Worm (Caenorhabditis elegans) whole organism, midembryonic: ENCODE data around the gene Y58A7A.4.

ENCODE experiments used
- T22C8.4 ChIP-seq: fragments of 200-800 bp; sonication (Bioruptor generic); IDR thresholded peaks from 2 replicates; pipeline ENCODE4 v1.3.6; 2022; ENCODE audit warnings: missing genetic modification characterization, missing compliant biosample characterization
- cog-1 ChIP-seq: sonication (generic microtip); optimal IDR thresholded peaks from 2 replicates; lab custom pipeline; 2016; ENCODE audit warnings: missing genetic modification characterization, missing compliant biosample characterization
- flt-1 ChIP-seq: fragments of 200-800 bp; sonication (Bioruptor generic); IDR thresholded peaks from 2 replicates; pipeline ENCODE4 v1.3.6; 2022; ENCODE audit warnings: missing genetic modification characterization, missing compliant biosample characterization
- klf-2 ChIP-seq: fragments of 200-800 bp; sonication (Bioruptor generic); conservative IDR thresholded peaks from 2 replicates; pipeline ENCODE4 v1.3.6; 2022; ENCODE audit warnings: missing genetic modification reagents, missing genetic modification characterization, missing compliant biosample characterization
- med-1 ChIP-seq: sonication (generic microtip); optimal IDR thresholded peaks from 2 replicates; lab custom pipeline; 2017; ENCODE audit warnings: missing genetic modification characterization, mild to moderate bottlenecking, missing compliant biosample characterization, antibody characterized with exemption, missing genetic modification reagents; ENCODE audit not compliant: insufficient read depth
- ref-1 ChIP-seq: fragments of 200-800 bp; sonication (Bioruptor generic); conservative IDR thresholded peaks from 2 replicates; pipeline ENCODE4 v1.3.6; 2022; ENCODE audit warnings: missing genetic modification reagents, missing genetic modification characterization, missing compliant biosample characterization
- tab-1 ChIP-seq: fragments of 200-800 bp; sonication (Bioruptor generic); IDR thresholded peaks from 2 replicates; pipeline ENCODE4 v1.3.6; 2022; ENCODE audit warnings: missing genetic modification characterization, missing compliant biosample characterization
- ztf-23 ChIP-seq: fragments of 200-800 bp; sonication (Bioruptor generic); IDR thresholded peaks from 2 replicates; pipeline ENCODE4 v1.3.6; 2022; ENCODE audit warnings: missing genetic modification reagents, missing genetic modification characterization, missing compliant biosample characterization
- ztf-29 ChIP-seq: fragments of 200-800 bp; sonication (Bioruptor generic); IDR thresholded peaks from 2 replicates; pipeline ENCODE4 v1.3.6; 2022; ENCODE audit warnings: missing genetic modification reagents, missing genetic modification characterization, missing compliant biosample characterization

Gene Y58A7A.4

DNA sequence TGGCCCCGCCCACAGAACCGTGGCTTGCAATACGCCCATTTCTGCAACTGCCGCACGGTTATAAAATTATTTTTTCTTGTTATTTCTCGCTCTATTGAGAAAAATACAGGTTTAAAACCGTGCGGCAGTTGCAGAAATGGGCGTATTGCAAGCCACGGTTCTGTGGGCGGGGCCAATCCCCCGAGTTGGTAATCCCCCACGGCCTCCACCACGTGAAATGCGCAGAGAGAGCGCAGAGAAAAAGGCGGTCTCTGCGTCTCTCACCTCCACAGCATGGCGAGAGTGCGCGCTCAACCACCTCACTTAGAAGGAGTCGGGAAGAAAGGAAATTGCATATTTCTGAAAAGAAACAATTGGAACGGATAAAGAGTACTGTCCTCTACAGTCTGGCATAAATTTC is 37.6 kb downstream of the Y58A7A.4 start:
- peak; percentile 78 for TF ChIP-seq ztf-23 (GFP tag; lab: Robert Waterston, UW)
- TF ChIP-seq flt-1 (GFP tag; lab: Robert Waterston, UW) = peak; percentile 80
- peak; percentile 72 for TF ChIP-seq klf-2 (GFP tag; lab: Robert Waterston, UW)
- 0 out of 2 replicates have a peak, but pooled peaks have one; percentile 49 for TF ChIP-seq tab-1 (GFP tag; lab: Robert Waterston, UW)

DNA sequence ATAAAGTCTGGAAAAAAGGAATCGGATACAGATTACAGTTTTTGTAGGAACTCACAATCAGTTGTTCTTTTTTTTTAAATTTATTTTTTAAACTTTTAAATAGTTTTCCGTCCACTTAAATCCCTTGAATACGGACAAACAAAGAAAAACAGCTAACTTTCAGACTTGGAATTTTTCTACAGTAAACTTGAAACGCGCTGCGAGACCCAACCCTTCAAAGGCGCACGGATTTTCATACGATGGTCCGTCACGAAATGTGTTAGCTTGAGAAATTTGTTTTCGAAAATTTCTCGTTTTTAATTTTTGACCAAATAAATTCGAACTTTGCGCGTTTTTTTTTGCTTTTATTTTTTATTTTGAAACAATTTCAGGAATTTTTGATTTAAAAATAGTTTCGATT is 38.2 kb downstream of the Y58A7A.4 start:
- TF ChIP-seq flt-1 (GFP tag; lab: Robert Waterston, UW) (no peak), cog-1 (tag; lab: Kevin White, UChicago) (no peak), T22C8.4 (GFP tag; lab: Robert Waterston, UW) (no peak), med-1 (no peak), ztf-23 (GFP tag; lab: Robert Waterston, UW) (no peak), klf-2 (GFP tag; lab: Robert Waterston, UW) (no peak), ref-1 (no peak), ztf-29 (GFP tag; lab: Robert Waterston, UW) (no peak), tab-1 (GFP tag; lab: Robert Waterston, UW) (no peak)

DNA sequence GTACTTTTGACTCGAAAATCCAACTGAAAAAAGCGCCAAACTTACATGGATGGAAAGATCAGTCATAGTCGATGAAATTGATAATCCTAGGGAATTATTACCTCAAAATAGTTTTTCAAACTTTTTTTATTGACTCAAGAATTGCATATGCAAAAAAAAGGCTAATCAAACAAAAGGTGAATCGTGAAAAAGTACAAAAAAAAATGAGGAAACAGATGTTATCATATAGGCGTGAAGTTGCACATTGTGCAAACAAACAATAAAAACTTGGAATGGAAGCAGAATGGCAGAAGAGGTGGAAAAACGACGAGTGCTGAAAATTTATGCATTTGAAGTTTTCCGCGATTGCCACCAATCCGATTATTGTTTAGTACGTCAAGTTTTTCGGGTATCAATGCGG is 38.7 kb downstream of the Y58A7A.4 start, which contains the start of gene exc-14:
Gene exc-14 (minus strand): TSS at position 101 of the 400 bp plus-strand sequence.
- TF ChIP-seq klf-2 (GFP tag; lab: Robert Waterston, UW) (no peak), tab-1 (GFP tag; lab: Robert Waterston, UW) (no peak), flt-1 (GFP tag; lab: Robert Waterston, UW) (no peak), cog-1 (tag; lab: Kevin White, UChicago) (no peak), T22C8.4 (GFP tag; lab: Robert Waterston, UW) (no peak), ztf-23 (GFP tag; lab: Robert Waterston, UW) (no peak), ztf-29 (GFP tag; lab: Robert Waterston, UW) (no peak), ref-1 (no peak), med-1 (no peak)

DNA sequence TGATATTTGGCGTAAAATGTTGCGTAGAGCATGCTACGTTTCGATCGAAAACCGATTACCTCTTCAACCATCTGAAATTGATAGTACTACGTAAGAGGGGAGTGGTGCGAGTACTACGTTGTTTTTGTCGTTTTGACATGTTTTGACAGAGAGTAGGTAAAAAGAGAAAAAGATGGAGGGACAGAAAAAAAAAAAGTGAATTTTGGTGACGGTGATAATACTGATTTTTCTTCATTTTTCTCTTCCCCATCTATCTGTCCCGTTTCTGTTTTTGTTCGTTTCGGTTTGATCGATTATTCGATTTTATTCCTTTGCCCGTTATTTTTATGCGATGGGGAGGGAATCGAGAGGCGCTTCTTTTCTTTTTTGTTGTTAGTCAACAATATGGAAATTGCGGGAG is 43.9 kb downstream of the Y58A7A.4 start, which contains the start of gene K11D12.8:
Gene K11D12.8 (minus strand): TSS at position 77 of the 400 bp plus-strand sequence.
- TF ChIP-seq klf-2 (GFP tag; lab: Robert Waterston, UW) (no peak), ztf-29 (GFP tag; lab: Robert Waterston, UW) (no peak), flt-1 (GFP tag; lab: Robert Waterston, UW) (no peak), tab-1 (GFP tag; lab: Robert Waterston, UW) (no peak), cog-1 (tag; lab: Kevin White, UChicago) (no peak), ref-1 (no peak)

DNA sequence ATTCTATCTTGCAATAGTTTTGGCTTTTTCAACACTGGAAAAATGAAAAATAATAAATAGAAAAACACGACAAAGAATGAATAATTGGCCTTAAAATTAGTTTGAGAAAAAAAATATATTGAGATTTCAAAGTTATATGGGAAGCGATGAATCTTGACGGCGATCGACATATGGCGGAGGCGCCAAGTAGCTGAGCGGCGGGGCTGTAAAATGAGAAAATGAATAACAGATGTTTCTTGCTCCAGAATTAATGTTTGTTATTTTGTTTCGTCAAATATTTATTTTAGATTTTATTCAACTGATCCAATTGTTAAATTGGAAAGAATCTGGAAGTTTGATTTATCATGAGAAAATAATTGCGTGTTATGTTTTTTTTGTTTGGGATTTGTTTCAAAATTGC is 45.2 kb downstream of the Y58A7A.4 start, which contains the start of gene K11D12.11:
Gene K11D12.11 (minus strand): TSS at position 42 of the 400 bp plus-strand sequence.
- TF ChIP-seq flt-1 (GFP tag; lab: Robert Waterston, UW) (no peak), med-1 (no peak), klf-2 (GFP tag; lab: Robert Waterston, UW) (no peak), T22C8.4 (GFP tag; lab: Robert Waterston, UW) (no peak), tab-1 (GFP tag; lab: Robert Waterston, UW) (no peak), ref-1 (no peak), ztf-29 (GFP tag; lab: Robert Waterston, UW) (no peak), cog-1 (tag; lab: Kevin White, UChicago) (no peak), ztf-23 (GFP tag; lab: Robert Waterston, UW) (no peak)

DNA sequence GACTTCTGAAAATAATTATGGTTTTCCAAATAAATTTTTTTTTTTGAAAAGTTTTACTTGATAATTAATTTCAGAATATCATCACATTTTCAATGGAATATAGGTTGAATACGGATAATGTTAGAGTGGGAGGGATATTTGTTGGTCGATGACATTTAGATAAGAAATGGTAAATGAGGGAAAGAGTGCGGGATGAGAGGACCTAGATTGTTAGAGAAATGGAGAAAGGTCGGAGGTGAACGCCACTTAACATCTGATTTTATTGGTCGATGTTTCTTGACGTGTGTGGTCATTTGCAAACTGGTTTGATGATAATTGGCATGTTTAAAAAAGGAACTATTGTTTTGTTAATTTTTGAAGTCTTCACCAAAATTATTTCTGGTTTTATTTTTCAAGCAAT is 46.4 kb downstream of the Y58A7A.4 start:
- no peak for TF ChIP-seq ztf-29 (GFP tag; lab: Robert Waterston, UW)
- no peak for TF ChIP-seq med-1
- TF ChIP-seq ref-1 = no peak
- TF ChIP-seq flt-1 (GFP tag; lab: Robert Waterston, UW) = no peak
- TF ChIP-seq ztf-23 (GFP tag; lab: Robert Waterston, UW) = no peak
- TF ChIP-seq klf-2 (GFP tag; lab: Robert Waterston, UW) = no peak
- TF ChIP-seq T22C8.4 (GFP tag; lab: Robert Waterston, UW) = no peak
- no peak for TF ChIP-seq tab-1 (GFP tag; lab: Robert Waterston, UW)
- TF ChIP-seq cog-1 (tag; lab: Kevin White, UChicago) = no peak

DNA sequence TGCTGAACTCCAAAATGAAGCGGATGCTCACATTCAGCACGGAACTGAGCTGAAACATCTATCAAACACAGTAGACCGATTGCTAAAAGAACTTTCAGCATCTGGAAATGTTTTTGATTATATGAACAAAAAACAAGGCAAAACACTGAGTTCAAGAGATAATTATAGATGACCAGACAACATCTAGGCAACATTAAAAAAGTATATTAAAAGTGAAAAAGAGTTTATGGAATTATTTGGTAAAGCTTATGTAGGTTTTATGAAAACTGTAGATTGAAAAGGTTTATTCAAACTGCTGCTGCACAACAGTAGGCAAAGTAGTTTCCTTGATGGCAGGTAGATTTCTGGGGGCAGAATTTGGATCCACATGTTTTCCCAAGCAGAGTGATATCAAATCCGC is 48.4 kb downstream of the Y58A7A.4 start, which contains the start of gene K11D12.7:
Gene K11D12.7 (minus strand): TSS at position 101 of the 400 bp plus-strand sequence.
- TF ChIP-seq cog-1 (tag; lab: Kevin White, UChicago) = no peak
- no peak for TF ChIP-seq flt-1 (GFP tag; lab: Robert Waterston, UW)

DNA sequence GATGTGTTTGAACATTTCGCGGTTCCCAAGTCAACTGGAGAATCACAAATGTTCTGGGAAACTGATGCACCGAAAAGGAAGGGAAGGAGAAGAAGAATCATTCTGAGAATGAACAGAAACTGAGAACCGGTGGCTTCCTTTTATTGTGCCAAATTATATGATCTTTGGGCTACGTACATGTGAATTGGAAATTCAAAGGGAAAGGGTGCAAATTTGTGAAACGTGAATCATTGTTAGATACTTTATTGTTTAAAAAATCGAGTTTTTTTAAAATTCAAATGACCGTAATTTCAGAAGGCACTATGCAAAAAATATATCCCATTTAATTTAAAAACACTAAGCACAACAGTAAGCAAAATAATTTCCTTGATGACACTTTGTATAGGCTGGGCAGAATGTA is 49.7 kb downstream of the Y58A7A.4 start, which contains the start of gene K11D12.6:
Gene K11D12.6 (minus strand): TSS at position 101 of the 400 bp plus-strand sequence.
- TF ChIP-seq T22C8.4 (GFP tag; lab: Robert Waterston, UW) = no peak

DNA sequence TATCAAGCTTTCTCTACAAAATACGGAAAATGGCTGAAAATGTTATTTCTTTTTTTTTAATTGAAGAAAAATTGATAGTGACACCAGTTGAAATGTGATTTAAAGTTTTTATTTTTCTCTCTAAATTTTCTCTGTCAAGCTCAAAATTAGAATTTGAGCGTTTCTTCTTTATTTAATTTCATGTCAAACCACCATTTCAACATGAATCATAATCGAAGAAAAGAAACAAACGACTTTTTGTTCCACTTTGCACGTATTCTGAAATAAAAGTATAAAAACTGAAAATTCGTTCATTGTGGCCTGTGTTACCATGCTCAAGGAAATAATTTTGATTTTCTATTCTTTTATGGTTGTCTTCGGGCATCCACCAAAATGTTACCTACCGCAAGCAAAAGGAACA is 51.7 kb downstream of the Y58A7A.4 start, which contains the start of gene K11D12.13:
Gene K11D12.13 (plus strand): TSS at position 301 of the 400 bp plus-strand sequence.
- no peak for TF ChIP-seq T22C8.4 (GFP tag; lab: Robert Waterston, UW)
- no peak for TF ChIP-seq ztf-23 (GFP tag; lab: Robert Waterston, UW)
- no peak for TF ChIP-seq med-1
- no peak for TF ChIP-seq flt-1 (GFP tag; lab: Robert Waterston, UW)
- TF ChIP-seq tab-1 (GFP tag; lab: Robert Waterston, UW) = no peak

DNA sequence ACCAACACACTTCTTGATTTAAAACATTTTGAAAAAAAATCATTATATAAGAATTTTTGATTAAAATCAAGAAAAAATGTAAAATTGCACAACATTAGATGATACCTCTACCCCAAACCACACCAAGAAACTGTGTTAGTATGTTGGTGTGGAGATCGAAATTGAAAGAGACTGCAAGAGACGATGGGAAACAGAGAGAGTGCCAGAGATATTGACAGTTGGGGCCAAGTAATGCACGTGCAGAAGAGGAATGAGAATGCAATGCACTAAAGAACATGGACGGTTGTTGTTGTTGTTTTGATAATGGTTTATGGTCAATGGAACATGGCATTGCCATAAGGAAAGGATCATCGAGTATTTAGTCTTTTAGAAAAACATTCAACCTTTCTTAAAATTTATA is 52.6 kb downstream of the Y58A7A.4 start:
- no peak for TF ChIP-seq flt-1 (GFP tag; lab: Robert Waterston, UW)
